Worm (Caenorhabditis elegans) whole organism, early embryonic: Measurements from ENCODE around the gene R10E4.7.

Experiments
- B0310.2 ChIP-seq: sonication (generic microtip); optimal IDR thresholded peaks from 2 replicates; lab custom pipeline; 2016; ENCODE audit warnings: mild to moderate bottlenecking, missing genetic modification characterization, missing compliant biosample characterization
- F13C5.2 ChIP-seq: sonication (generic microtip); optimal IDR thresholded peaks from 2 replicates; lab custom pipeline; 2017; ENCODE audit warnings: mild to moderate bottlenecking, missing genetic modification characterization, inconsistent platforms, missing compliant biosample characterization
- aly-1 ChIP-seq: sonication (generic microtip); optimal IDR thresholded peaks from 2 replicates; lab custom pipeline; 2016; ENCODE audit warnings: missing genetic modification characterization, missing compliant biosample characterization
- ama-1 ChIP-seq: fragments of 150-350 bp; optimal IDR thresholded peaks from 2 replicates; lab custom pipeline; 2014
- ceh-13 ChIP-seq: fragments of 200-800 bp; sonication (Bioruptor generic); optimal IDR thresholded peaks from 2 replicates; lab custom pipeline; 2018; ENCODE audit warnings: mild to moderate bottlenecking, missing genetic modification characterization, missing compliant biosample characterization
- ceh-36 ChIP-seq: sonication (generic microtip); optimal IDR thresholded peaks from 2 replicates; lab custom pipeline; 2016; ENCODE audit warnings: missing genetic modification characterization, inconsistent platforms, missing compliant biosample characterization
- ets-7 ChIP-seq: sonication (generic microtip); optimal IDR thresholded peaks from 2 replicates; lab custom pipeline; 2016; ENCODE audit warnings: missing genotype, missing genetic modification characterization, missing compliant biosample characterization
- flt-1 ChIP-seq: fragments of 200-800 bp; sonication (Bioruptor generic); IDR thresholded peaks from 2 replicates; pipeline ENCODE4 v1.3.6; 2022; ENCODE audit warnings: missing genetic modification characterization, missing compliant biosample characterization
- hmbx-1 ChIP-seq: sonication (generic microtip); optimal IDR thresholded peaks from 2 replicates; lab custom pipeline; 2016; ENCODE audit warnings: mild to moderate bottlenecking, missing genetic modification characterization, missing compliant biosample characterization
- hmg-4 ChIP-seq: fragments of 200-800 bp; sonication (Bioruptor generic); optimal IDR thresholded peaks from 2 replicates; lab custom pipeline; 2018; ENCODE audit warnings: mild to moderate bottlenecking, missing genetic modification characterization, missing compliant biosample characterization
- hnd-1 ChIP-seq: sonication (generic microtip); optimal IDR thresholded peaks from 2 replicates; lab custom pipeline; 2016; ENCODE audit warnings: missing genetic modification characterization, missing compliant biosample characterization
- pes-1 ChIP-seq: fragments of 200-800 bp; sonication (Bioruptor generic); IDR thresholded peaks from 2 replicates; pipeline ENCODE4 v1.3.6; 2022; ENCODE audit warnings: missing genetic modification reagents, missing genetic modification characterization, missing compliant biosample characterization
- scrt-1 ChIP-seq: fragments of 200-800 bp; sonication (Bioruptor generic); IDR thresholded peaks from 2 replicates; pipeline ENCODE4 v1.3.6; 2022; ENCODE audit warnings: missing genetic modification characterization, missing compliant biosample characterization
- sea-1 ChIP-seq: fragments of 200-800 bp; sonication (Bioruptor generic); conservative IDR thresholded peaks from 2 replicates; pipeline ENCODE4 v1.3.6; 2022; ENCODE audit warnings: missing genetic modification characterization, missing compliant biosample characterization
- tbx-11 ChIP-seq: fragments of 200-800 bp; sonication (Bioruptor generic); IDR thresholded peaks from 2 replicates; pipeline ENCODE4 v1.3.6; 2022; ENCODE audit warnings: missing genetic modification characterization, missing compliant biosample characterization
- tbx-37 ChIP-seq: fragments of 200-800 bp; sonication (Bioruptor generic); conservative IDR thresholded peaks from 2 replicates; pipeline ENCODE4 v1.3.6; 2022; ENCODE audit warnings: missing genetic modification reagents, missing genetic modification characterization, missing compliant biosample characterization
- tra-4 ChIP-seq: sonication (generic microtip); optimal IDR thresholded peaks from 2 replicates; lab custom pipeline; 2017; ENCODE audit warnings: missing genetic modification characterization, missing compliant biosample characterization

R10E4.7 gene

ce11 chrIII:4302293-4302692 is 7.7 kb downstream of the R10E4.7 start, which contains the start of gene R10E4.9:
Gene R10E4.9, minus strand, starts transcription at chrIII:4302393.
- TF ChIP-seq hmbx-1 (tag; lab: Kevin White, UChicago) (no peak), tbx-37 (GFP tag; lab: Robert Waterston, UW) (no peak), sea-1 (GFP tag; lab: Robert Waterston, UW) (no peak), pes-1 (no peak), tbx-11 (GFP tag; lab: Robert Waterston, UW) (no peak), ceh-13 (GFP tag; lab: Kevin White, UChicago) (no peak), ceh-36 (tag; lab: Kevin White, UChicago) (no peak)

- TF ChIP-seq hmbx-1 (tag; lab: Kevin White, UChicago) (no peak), flt-1 (no peak), pes-1 (no peak)
Observed at ce11 chrIII:4302780-4303179, 8.2 kb downstream of the R10E4.7 start.

ce11 chrIII:4309303-4309702 is 14.7 kb downstream of the R10E4.7 start:
- TF ChIP-seq tbx-11 (GFP tag; lab: Robert Waterston, UW): no peak
- TF ChIP-seq ama-1 (lab: Kevin White, UChicago): no peak
- no peak for TF ChIP-seq ceh-13 (GFP tag; lab: Kevin White, UChicago)
- TF ChIP-seq hnd-1 (tag; lab: Kevin White, UChicago): no peak
- no peak for TF ChIP-seq ceh-36 (tag; lab: Kevin White, UChicago)
- TF ChIP-seq tra-4 (tag; lab: Kevin White, UChicago): no peak
- TF ChIP-seq tbx-37 (GFP tag; lab: Robert Waterston, UW): no peak
- no peak for TF ChIP-seq pes-1
- TF ChIP-seq aly-1 (tag; lab: Kevin White, UChicago): no peak
- TF ChIP-seq flt-1: no peak
- no peak for TF ChIP-seq hmbx-1 (tag; lab: Kevin White, UChicago)
- TF ChIP-seq F13C5.2 (tag; lab: Kevin White, UChicago): no peak
- no peak for TF ChIP-seq B0310.2

ce11 chrIII:4313061-4313962 is 18.7 kb downstream of the R10E4.7 start, which contains the start of the genes evl-14 and dcn-1:
Gene evl-14, minus strand, starts transcription at chrIII:4313128.
Gene dcn-1, plus strand, starts transcription at chrIII:4313912.
- TF ChIP-seq ceh-13 (GFP tag; lab: Kevin White, UChicago) (no peak), tra-4 (tag; lab: Kevin White, UChicago) (no peak)

ce11 chrIII:4314502-4314901 is 19.9 kb downstream of the R10E4.7 start:
- no peak for TF ChIP-seq F13C5.2 (tag; lab: Kevin White, UChicago)
- no peak for TF ChIP-seq scrt-1 (GFP tag; lab: Robert Waterston, UW)
- no peak for TF ChIP-seq ceh-13 (GFP tag; lab: Kevin White, UChicago)
- TF ChIP-seq hnd-1 (tag; lab: Kevin White, UChicago): no peak
- TF ChIP-seq ama-1 (lab: Kevin White, UChicago): no peak
- no peak for TF ChIP-seq hmg-4 (GFP tag; lab: Kevin White, UChicago)
- no peak for TF ChIP-seq sea-1 (GFP tag; lab: Robert Waterston, UW)
- TF ChIP-seq ets-7 (tag; lab: Kevin White, UChicago): no peak
- TF ChIP-seq hmbx-1 (tag; lab: Kevin White, UChicago): no peak
- no peak for TF ChIP-seq tra-4 (tag; lab: Kevin White, UChicago)
- no peak for TF ChIP-seq tbx-11 (GFP tag; lab: Robert Waterston, UW)
- TF ChIP-seq flt-1: no peak

- TF ChIP-seq ceh-13 (GFP tag; lab: Kevin White, UChicago): no peak
- TF ChIP-seq sea-1 (GFP tag; lab: Robert Waterston, UW): no peak
- TF ChIP-seq tra-4 (tag; lab: Kevin White, UChicago): no peak
- TF ChIP-seq tbx-37 (GFP tag; lab: Robert Waterston, UW): no peak
- no peak for TF ChIP-seq tbx-11 (GFP tag; lab: Robert Waterston, UW)
- TF ChIP-seq ama-1 (lab: Kevin White, UChicago): no peak
- no peak for TF ChIP-seq hmbx-1 (tag; lab: Kevin White, UChicago)
- TF ChIP-seq B0310.2: no peak
Observed at ce11 chrIII:4317065-4317752, 22.6 kb downstream of the R10E4.7 start, which contains the start of gene tag-131. Gene tag-131, plus strand, starts transcription at chrIII:4317702.

ce11 chrIII:4320113-4320512 is 25.5 kb downstream of the R10E4.7 start, which contains the start of gene H38K22.6:
Gene H38K22.6, plus strand, starts transcription at chrIII:4320413.
- TF ChIP-seq aly-1 (tag; lab: Kevin White, UChicago) (no peak), tbx-37 (GFP tag; lab: Robert Waterston, UW) (no peak), hmbx-1 (tag; lab: Kevin White, UChicago) (no peak), tbx-11 (GFP tag; lab: Robert Waterston, UW) (no peak), scrt-1 (GFP tag; lab: Robert Waterston, UW) (no peak), ceh-36 (tag; lab: Kevin White, UChicago) (no peak), hnd-1 (tag; lab: Kevin White, UChicago) (no peak), ceh-13 (GFP tag; lab: Kevin White, UChicago) (no peak), F13C5.2 (tag; lab: Kevin White, UChicago) (no peak), hmg-4 (GFP tag; lab: Kevin White, UChicago) (no peak), pes-1 (no peak), tra-4 (tag; lab: Kevin White, UChicago) (no peak), ets-7 (tag; lab: Kevin White, UChicago) (no peak), sea-1 (GFP tag; lab: Robert Waterston, UW) (no peak), ama-1 (lab: Kevin White, UChicago) (no peak), flt-1 (no peak), B0310.2 (no peak)
